Fruit fly (Drosophila melanogaster): ENCODE measurements around the gene CG6836.
A peak's percentile ranks its signal among the peaks of the same experiment; 100 is the strongest.

The CG6836 gene

DNA sequence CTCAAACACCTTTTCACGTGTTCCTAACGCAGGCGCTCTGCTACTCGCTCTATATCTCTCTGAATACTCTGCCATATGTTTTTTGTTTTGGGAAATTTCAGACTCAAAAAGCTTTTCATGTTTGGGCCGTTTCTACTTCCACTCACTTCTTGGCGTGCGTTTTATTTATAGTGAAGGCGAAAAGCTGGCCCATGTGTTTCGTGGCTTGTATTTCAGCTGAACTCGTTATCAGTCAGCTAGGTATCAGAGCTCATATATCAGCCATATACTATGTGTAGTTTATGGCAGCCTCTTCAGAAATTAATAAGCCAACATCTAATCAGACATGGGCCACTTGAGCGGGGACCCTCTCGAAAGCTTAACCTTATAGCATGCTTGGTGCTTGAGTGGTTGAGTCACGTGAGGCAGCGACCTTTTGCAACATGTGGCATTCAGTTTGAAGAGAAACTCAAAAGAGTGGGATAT is 44.1 kb downstream of the CG6836 start (continued):
- TF ChIP-seq pros (GFP tag; optimal IDR thresholded peaks at IDR 0.05) (no peak), Blimp-1 (GFP tag; optimal IDR thresholded peaks at IDR 0.05) (no peak), sens-2 (GFP tag; IDR thresholded peaks at IDR 0.05) (no peak), CG14050 (GFP tag; IDR thresholded peaks at IDR 0.05) (no peak), Aef1 (GFP tag; IDR thresholded peaks at IDR 0.05) (no peak), CG13424 (tag; optimal IDR thresholded peaks at IDR 0.05) (no peak), NFAT (GFP tag; IDR thresholded peaks at IDR 0.05) (no peak), hkb (optimal IDR thresholded peaks at IDR 0.05) (no peak), hkb (GFP tag; IDR thresholded peaks at IDR 0.05) (no peak), Hmr (GFP tag; optimal IDR thresholded peaks at IDR 0.05) (peak; percentile 52), CG2889 (GFP tag; IDR thresholded peaks at IDR 0.05) (no peak), CG18764 (GFP tag; optimal IDR thresholded peaks at IDR 0.05) (no peak), mam (GFP tag; optimal IDR thresholded peaks at IDR 0.05) (no peak), CG4328 (GFP tag; optimal IDR thresholded peaks at IDR 0.05) (no peak), slou (GFP tag; optimal IDR thresholded peaks at IDR 0.05) (no peak), odd (GFP tag; optimal IDR thresholded peaks at IDR 0.05) (peak; percentile 6), Ada2b (GFP tag; IDR thresholded peaks at IDR 0.05) (no peak), cas (GFP tag; IDR thresholded peaks at IDR 0.05) (no peak), CG18599 (GFP tag; optimal IDR thresholded peaks at IDR 0.05) (peak; percentile 31), usp (GFP tag; optimal IDR thresholded peaks at IDR 0.05) (no peak), wdn (GFP tag; IDR thresholded peaks at IDR 0.05) (no peak), repo (GFP tag; optimal IDR thresholded peaks at IDR 0.05) (no peak), gro (GFP tag; optimal IDR thresholded peaks at IDR 0.05) (no peak), CG3847 (GFP tag; IDR thresholded peaks at IDR 0.05) (no peak), CG15269 (tag; optimal IDR thresholded peaks at IDR 0.05) (peak; percentile 24), CG15011 (GFP tag; optimal IDR thresholded peaks at IDR 0.05) (no peak), trem (tag; optimal IDR thresholded peaks at IDR 0.05) (no peak), D19B (GFP tag; optimal IDR thresholded peaks at IDR 0.05) (no peak), CG34376 (GFP tag; optimal IDR thresholded peaks at IDR 0.05) (peak; percentile 81), ro (GFP tag; IDR thresholded peaks at IDR 0.05) (no peak), Vsx1 (GFP tag; optimal IDR thresholded peaks at IDR 0.05) (peak; percentile 83), PHDP (tag; optimal IDR thresholded peaks at IDR 0.05) (peak; percentile 29), crol (GFP tag; IDR thresholded peaks at IDR 0.05) (no peak), CG15696 (tag; optimal IDR thresholded peaks at IDR 0.05) (no peak), CG16813 (GFP tag; IDR thresholded peaks at IDR 0.05; ENCODE audit: partially characterized antibody) (no peak), CG12659 (GFP tag; optimal IDR thresholded peaks at IDR 0.05) (no peak), CG13296 (GFP tag; optimal IDR thresholded peaks at IDR 0.05) (peak; percentile 38), CG13775 (GFP tag; optimal IDR thresholded peaks at IDR 0.05) (no peak), lab (GFP tag; optimal IDR thresholded peaks at IDR 0.05) (peak; percentile 30), Trl (optimal IDR thresholded peaks at IDR 0.05) (peak; percentile 28 to 61), Trl (GFP tag; optimal IDR thresholded peaks at IDR 0.05) (no peak), scrt (GFP tag; optimal IDR thresholded peaks at IDR 0.05) (peak; percentile 75), exex (tag; optimal IDR thresholded peaks at IDR 0.05) (peak; percentile 92), GATAe (GFP tag; conservative IDR thresholded peaks at IDR 0.05) (peak; percentile 28; the same call in 1 of the 2 replicates), Hand (GFP tag; optimal IDR thresholded peaks at IDR 0.05) (peak; percentile 45), phol (tag; optimal IDR thresholded peaks at IDR 0.05) (no peak), her (GFP tag; optimal IDR thresholded peaks at IDR 0.05) (no peak), Myb (GFP tag; optimal IDR thresholded peaks at IDR 0.05) (no peak), Six4 (GFP tag; optimal IDR thresholded peaks at IDR 0.05) (no peak), CG13894 (tag; optimal IDR thresholded peaks at IDR 0.05) (peak; percentile 86), dan (GFP tag; IDR thresholded peaks at IDR 0.05) (no peak), chm (GFP tag; IDR thresholded peaks at IDR 0.05) (no peak; the same call in 1 of the 2 replicates)
